Fruit fly (Drosophila melanogaster): Measurements from ENCODE around the gene Thor.

- peak; percentile 63 for TF ChIP-seq Ets65A (GFP tag)
- no peak for TF ChIP-seq CG11247 (GFP tag; IDR thresholded peaks at IDR 0.05)
Measured at dm6 chr2L:3495465-3495864, 17.2 kb downstream of the Thor start.
